Worm (Caenorhabditis elegans): Measurements from ENCODE around the gene F32D1.7.

DNA sequence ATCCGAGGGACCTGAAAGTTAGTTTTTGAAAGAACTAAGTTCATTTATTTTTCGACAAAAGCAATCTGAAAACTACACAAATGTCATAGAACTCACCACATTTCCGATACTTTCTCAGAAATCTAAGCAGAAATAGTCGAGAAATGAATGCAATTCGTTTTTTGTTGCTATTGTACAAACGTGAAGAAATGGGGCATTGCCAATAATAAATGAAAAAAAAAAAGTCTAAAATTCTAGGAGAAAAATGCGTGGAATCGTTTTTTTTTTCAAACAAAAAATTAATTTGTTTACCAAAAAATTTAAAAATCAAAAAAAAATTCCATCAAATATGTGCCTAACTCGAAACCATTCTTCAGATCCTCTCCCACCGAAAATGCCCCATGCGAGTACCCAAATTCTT, 35.7 kb upstream of the F32D1.7 start, which contains the start of gene Y47D7A.17:
- no peak for TF ChIP-seq lsy-2 (tag; optimal IDR thresholded peaks at IDR 0.05)
- TF ChIP-seq tbx-8 (GFP tag; optimal IDR thresholded peaks at IDR 0.05): no peak
- TF ChIP-seq ztf-11 (tag; optimal IDR thresholded peaks at IDR 0.05): no peak
- TF ChIP-seq pha-4 (tag; optimal IDR thresholded peaks at IDR 0.05): no peak
- no peak for TF ChIP-seq blmp-1 (tag; optimal IDR thresholded peaks at IDR 0.05)
- no peak for TF ChIP-seq ceh-39 (tag; optimal IDR thresholded peaks at IDR 0.05)
- no peak for TF ChIP-seq unc-62 (GFP tag; optimal IDR thresholded peaks at IDR 0.05)
- no peak for TF ChIP-seq nhr-76 (tag; optimal IDR thresholded peaks at IDR 0.05)
- no peak for TF ChIP-seq unc-39 (tag; optimal IDR thresholded peaks at IDR 0.05)
- TF ChIP-seq ham-2 (GFP tag; optimal IDR thresholded peaks at IDR 0.05): no peak
- no peak for TF ChIP-seq mep-1 (tag; optimal IDR thresholded peaks at IDR 0.05)
